Worm (Caenorhabditis elegans): ENCODE results near the gene sws-1.

- TF ChIP-seq ceh-32 (tag; optimal IDR thresholded peaks at IDR 0.05; ENCODE audit: poor library complexity) (no peak), ZK546.5 (tag; optimal IDR thresholded peaks at IDR 0.05) (no peak), nhr-28 (tag; optimal IDR thresholded peaks at IDR 0.05) (no peak), daf-12 (tag; optimal IDR thresholded peaks at IDR 0.05) (no peak), ceh-82 (tag; optimal IDR thresholded peaks at IDR 0.05) (no peak), D1046.2 (GFP tag; IDR thresholded peaks at IDR 0.05) (no peak), nhr-76 (tag; optimal IDR thresholded peaks at IDR 0.05) (no peak)
These were observed 3.4 kb downstream of the sws-1 start, which contains the start of gene Y39B6A.41 for ce11 chrV:18977876-18978275.

All from whole organism, L4 larva.